Fruit fly (Drosophila melanogaster) whole organism, embryonic: ENCODE results near the gene Crtc.

Experiments
- Abd-B ChIP-seq: fragments of 200-800 bp; sonication (Bioruptor generic); optimal IDR thresholded peaks from 2 replicates; lab custom pipeline; 2018; ENCODE audit warnings: missing biosample characterization, mild to moderate bottlenecking, missing genetic modification characterization, moderate library complexity
- H2.0 ChIP-seq: fragments of 200-800 bp; sonication (Bioruptor generic); IDR thresholded peaks from 2 replicates; pipeline ENCODE4 v1.3.6; 2022; ENCODE audit warnings: missing biosample characterization, missing genetic modification characterization

DNA sequence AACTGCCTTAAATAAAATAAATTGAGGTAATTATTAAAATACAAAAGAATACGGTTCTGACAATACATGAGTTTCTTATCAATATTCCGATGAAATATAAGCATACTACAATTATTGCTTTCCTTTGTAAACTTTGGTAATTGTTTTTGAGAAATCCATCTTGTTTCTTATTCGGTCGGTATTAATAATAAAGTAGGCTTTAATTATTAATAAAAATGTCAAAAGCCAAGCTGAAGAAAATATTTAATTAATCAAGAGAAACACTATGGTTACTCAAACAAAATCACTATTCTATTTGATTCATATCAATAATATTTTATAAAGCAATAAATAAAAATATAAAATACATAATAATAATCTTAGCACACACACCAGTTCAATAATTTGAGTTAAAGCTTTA is 22.4 kb downstream of the Crtc start, which contains the start of gene CG43085:
- no peak for TF ChIP-seq Abd-B (GFP tag; lab: Kevin White, UChicago)
- TF ChIP-seq H2.0 = no peak
